Worm (Caenorhabditis elegans) whole organism, late embryonic: ENCODE results near the gene B0034.2.

Experiments used
- F13H6.1 ChIP-seq: sonication (generic microtip); optimal IDR thresholded peaks from 2 replicates; lab custom pipeline; 2016; ENCODE audit warnings: missing genetic modification characterization, missing compliant biosample characterization
- ama-1 ChIP-seq: fragments of 150-350 bp; optimal IDR thresholded peaks from 2 replicates; lab custom pipeline; 2014
- ets-4 ChIP-seq: sonication (generic microtip); optimal IDR thresholded peaks from 2 replicates; lab custom pipeline; 2016; ENCODE audit warnings: missing genetic modification characterization, missing compliant biosample characterization
- unc-3 ChIP-seq, 2 experiments: fragments of 200-800 bp in 1 of 2; sonication (Bioruptor generic) in 1 of 2; sonication (generic microtip) in 1 of 2; conservative IDR thresholded peaks in 1 of 2; optimal IDR thresholded peaks in 1 of 2; 2 replicates each; pipeline versions ENCODE4 v1.3.6 to Lab custom; 2016 to 2022; ENCODE audit warnings: missing compliant biosample characterization in 2 of 2, missing genetic modification characterization in 2 of 2, missing genetic modification reagents in 1 of 2
- unc-42 ChIP-seq: sonication (generic microtip); optimal IDR thresholded peaks from 2 replicates; lab custom pipeline; 2016; ENCODE audit warnings: missing genotype, missing genetic modification characterization, missing compliant biosample characterization
- ztf-16 ChIP-seq: sonication (generic microtip); optimal IDR thresholded peaks from 2 replicates; lab custom pipeline; 2017; ENCODE audit warnings: missing genetic modification characterization, missing compliant biosample characterization

DNA sequence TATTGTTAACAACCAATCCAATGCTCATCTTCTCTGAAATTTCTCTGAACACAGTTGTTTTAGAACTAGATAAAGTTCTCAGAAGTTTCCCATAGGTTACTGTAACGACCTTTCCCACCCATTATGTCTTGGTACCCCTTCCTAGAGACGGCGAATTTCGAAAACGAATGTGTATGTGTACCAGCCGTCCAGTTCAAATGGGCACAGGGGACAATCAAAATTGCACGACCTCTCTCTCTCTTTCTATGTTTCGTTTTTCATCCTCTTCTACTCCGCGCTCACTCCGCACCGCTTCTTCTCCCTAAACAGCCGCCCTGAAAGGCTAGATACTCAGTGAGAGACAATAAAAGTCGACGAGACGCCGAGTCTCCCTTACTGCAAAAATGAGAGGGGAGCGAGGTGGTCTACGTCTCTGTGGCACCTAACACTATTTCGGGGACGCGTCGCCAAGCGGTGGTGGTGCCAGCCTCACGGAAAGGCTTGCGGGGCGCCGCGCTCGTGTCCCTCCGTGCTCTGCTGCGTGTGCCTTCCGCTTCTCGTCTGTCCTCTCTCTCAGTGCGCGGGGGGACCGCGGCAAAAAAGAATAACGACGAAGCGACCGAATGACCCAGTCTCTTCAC lies 42.7 kb downstream of the B0034.2 start:
- no peak for TF ChIP-seq ama-1
- peak; percentile 24 for TF ChIP-seq unc-42 (tag; lab: Kevin White, UChicago)
- TF ChIP-seq unc-3 (GFP tag; conservative IDR thresholded peaks at IDR 0.05; lab: Robert Waterston, UW) = no peak
- no peak for TF ChIP-seq unc-3 (tag; optimal IDR thresholded peaks at IDR 0.05; lab: Kevin White, UChicago)
- peak; percentile 9 for TF ChIP-seq F13H6.1 (tag; lab: Kevin White, UChicago)
- TF ChIP-seq ets-4 (tag; lab: Kevin White, UChicago) = no peak
- no peak for TF ChIP-seq ztf-16 (tag; lab: Kevin White, UChicago)
